Worm (Caenorhabditis elegans) whole organism, early embryonic: ENCODE data around the gene F01G10.10.

Source experiments
- B0310.2 ChIP-seq: sonication (generic microtip); optimal IDR thresholded peaks from 2 replicates; lab custom pipeline; 2016; ENCODE audit warnings: mild to moderate bottlenecking, missing genetic modification characterization, missing compliant biosample characterization
- ceh-13 ChIP-seq: fragments of 200-800 bp; sonication (Bioruptor generic); optimal IDR thresholded peaks from 2 replicates; lab custom pipeline; 2018; ENCODE audit warnings: mild to moderate bottlenecking, missing genetic modification characterization, missing compliant biosample characterization
- hmg-4 ChIP-seq: fragments of 200-800 bp; sonication (Bioruptor generic); optimal IDR thresholded peaks from 2 replicates; lab custom pipeline; 2018; ENCODE audit warnings: mild to moderate bottlenecking, missing genetic modification characterization, missing compliant biosample characterization
- hnd-1 ChIP-seq: sonication (generic microtip); optimal IDR thresholded peaks from 2 replicates; lab custom pipeline; 2016; ENCODE audit warnings: missing genetic modification characterization, missing compliant biosample characterization
- tbx-11 ChIP-seq: fragments of 200-800 bp; sonication (Bioruptor generic); IDR thresholded peaks from 2 replicates; pipeline ENCODE4 v1.3.6; 2022; ENCODE audit warnings: missing genetic modification characterization, missing compliant biosample characterization

ce11 chrIV:10241659-10242058, 4.3 kb upstream of the F01G10.10 start, which contains the start of gene lipl-7:
- TF ChIP-seq hmg-4 (GFP tag; lab: Kevin White, UChicago), result no peak
- TF ChIP-seq hnd-1 (tag; lab: Kevin White, UChicago), result no peak
- no peak for TF ChIP-seq tbx-11 (GFP tag; lab: Robert Waterston, UW)
- TF ChIP-seq B0310.2 (tag; lab: Kevin White, UChicago), result no peak
- TF ChIP-seq ceh-13 (GFP tag; lab: Kevin White, UChicago), result no peak
